Worm (Caenorhabditis elegans) whole organism, L1 larva: ENCODE data around the gene hcp-2.

Experiments
- C04F5.9 ChIP-seq: sonication (generic microtip); optimal IDR thresholded peaks from 2 replicates; lab custom pipeline; 2016; ENCODE audit warnings: missing genetic modification characterization, missing compliant biosample characterization
- C16A3.4 ChIP-seq: fragments of 150-350 bp; optimal IDR thresholded peaks from 2 replicates; lab custom pipeline; 2014; ENCODE audit warnings: missing biosample characterization, missing genetic modification characterization
- C34B4.2 ChIP-seq: sonication (generic microtip); optimal IDR thresholded peaks from 2 replicates; lab custom pipeline; 2017; ENCODE audit warnings: mild to moderate bottlenecking, missing genetic modification characterization, missing compliant biosample characterization
- F16B12.6 ChIP-seq: fragments of 150-350 bp; optimal IDR thresholded peaks from 2 replicates; lab custom pipeline; 2014; ENCODE audit warnings: missing biosample characterization, missing genetic modification characterization
- blmp-1 ChIP-seq: fragments of 150-350 bp; optimal IDR thresholded peaks from 2 replicates; lab custom pipeline; 2014; ENCODE audit warnings: missing biosample characterization, missing genetic modification characterization
- ces-1 ChIP-seq: fragments of 150-350 bp; optimal IDR thresholded peaks from 2 replicates; lab custom pipeline; 2014; ENCODE audit warnings: missing biosample characterization, missing genetic modification reagents, missing genetic modification characterization
- dpl-1 ChIP-seq, 3 experiments: fragments of 150-350 bp in 2 of 3; sonication (generic microtip) in 1 of 3; optimal IDR thresholded peaks; 2 replicates each; lab custom pipeline; 2014 to 2017; ENCODE audit warnings: missing biosample characterization in 3 of 3, missing genetic modification characterization in 3 of 3, missing genetic modification reagents in 3 of 3
- efl-1 ChIP-seq, 4 experiments: fragments of 150-350 bp; optimal IDR thresholded peaks in 3 of 4; peaks in 1 of 4; 1 replicate in 1 of 4; 2 replicates in 3 of 4; lab custom pipeline; 2014; ENCODE audit warnings: missing biosample characterization in 2 of 4, missing genetic modification characterization in 2 of 4, missing genetic modification reagents in 2 of 4
- efl-3 ChIP-seq: fragments of 200-800 bp; sonication (Bioruptor generic); optimal IDR thresholded peaks from 2 replicates; lab custom pipeline; 2018; ENCODE audit warnings: mild to moderate bottlenecking, missing genetic modification characterization, missing compliant biosample characterization
- egl-13 ChIP-seq: sonication (generic microtip); optimal IDR thresholded peaks from 2 replicates; lab custom pipeline; 2016; ENCODE audit warnings: missing genotype, missing genetic modification reagents, missing genetic modification characterization, missing compliant biosample characterization
- egl-27 ChIP-seq, 2 experiments: fragments of 150-350 bp in 1 of 2; sonication (generic microtip); optimal IDR thresholded peaks; 3 replicates each; lab custom pipeline; 2017 to 2018; ENCODE audit warnings: missing biosample characterization in 2 of 2, missing genetic modification characterization in 2 of 2, missing genetic modification reagents in 2 of 2
- elt-2 ChIP-seq: sonication (generic microtip); optimal IDR thresholded peaks from 2 replicates; lab custom pipeline; 2016; ENCODE audit warnings: missing genetic modification characterization, mild to moderate bottlenecking, inconsistent platforms, missing compliant biosample characterization, missing genetic modification reagents
- fkh-8 ChIP-seq: sonication (generic microtip); optimal IDR thresholded peaks from 2 replicates; lab custom pipeline; 2016; ENCODE audit warnings: mild to moderate bottlenecking, missing genetic modification characterization, missing compliant biosample characterization
- grh-1 ChIP-seq: fragments of 200-800 bp; sonication (Bioruptor generic); IDR thresholded peaks from 2 replicates; pipeline ENCODE4 v1.3.6; 2022; ENCODE audit warnings: missing genetic modification reagents, missing genetic modification characterization, missing compliant biosample characterization
- irx-1 ChIP-seq: sonication (generic microtip); optimal IDR thresholded peaks from 2 replicates; lab custom pipeline; 2016; ENCODE audit warnings: missing genetic modification characterization, missing compliant biosample characterization
- jun-1 ChIP-seq: fragments of 150-350 bp; optimal IDR thresholded peaks from 2 replicates; lab custom pipeline; 2014; ENCODE audit warnings: missing biosample characterization, missing genetic modification reagents, missing genetic modification characterization
- lin-13 ChIP-seq: fragments of 150-350 bp; optimal IDR thresholded peaks from 2 replicates; lab custom pipeline; 2014; ENCODE audit warnings: missing biosample characterization, missing genetic modification reagents, missing genetic modification characterization
- lin-14 ChIP-seq: fragments of 200-800 bp; sonication (Bioruptor generic); optimal IDR thresholded peaks from 2 replicates; lab custom pipeline; 2018; ENCODE audit warnings: mild to moderate bottlenecking, missing genetic modification characterization, moderate library complexity, missing compliant biosample characterization
- lin-35 ChIP-seq, 2 experiments: fragments of 150-350 bp; optimal IDR thresholded peaks; 2 replicates each; lab custom pipeline; 2014; ENCODE audit warnings: missing biosample characterization in 2 of 2, missing genetic modification characterization in 2 of 2, missing genetic modification reagents in 2 of 2
- mdl-1 ChIP-seq, 2 experiments: fragments of 150-350 bp; optimal IDR thresholded peaks; 2 replicates each; lab custom pipeline; 2014 to 2017; ENCODE audit warnings: missing biosample characterization in 2 of 2, missing genetic modification characterization in 2 of 2, inconsistent platforms in 1 of 2
- mef-2 ChIP-seq: fragments of 150-350 bp; optimal IDR thresholded peaks from 2 replicates; lab custom pipeline; 2014; ENCODE audit warnings: missing biosample characterization, missing genetic modification characterization
- mep-1 ChIP-seq: fragments of 150-350 bp; optimal IDR thresholded peaks from 2 replicates; lab custom pipeline; 2014; ENCODE audit warnings: missing biosample characterization, missing genetic modification characterization
- nhr-11 ChIP-seq: fragments of 150-350 bp; optimal IDR thresholded peaks from 2 replicates; lab custom pipeline; 2014; ENCODE audit warnings: missing biosample characterization, missing genetic modification characterization
- nhr-47 ChIP-seq: sonication (generic microtip); optimal IDR thresholded peaks from 2 replicates; lab custom pipeline; 2016; ENCODE audit warnings: mild to moderate bottlenecking, missing genetic modification characterization, moderate library complexity, missing compliant biosample characterization
- nhr-84 ChIP-seq: sonication (generic microtip); optimal IDR thresholded peaks from 2 replicates; lab custom pipeline; 2017; ENCODE audit warnings: missing biosample characterization, missing genetic modification characterization
- nhr-85 ChIP-seq: sonication (generic microtip); peaks from one replicate; lab custom pipeline; 2016; ENCODE audit warnings: missing genetic modification characterization, inconsistent platforms, missing compliant biosample characterization
- nhr-90 ChIP-seq: sonication (generic microtip); optimal IDR thresholded peaks from 2 replicates; lab custom pipeline; 2016; ENCODE audit warnings: mild to moderate bottlenecking, missing genetic modification characterization, missing compliant biosample characterization; ENCODE audit not compliant: poor library complexity
- pag-3 ChIP-seq: sonication (generic microtip); optimal IDR thresholded peaks from 2 replicates; lab custom pipeline; 2017; ENCODE audit warnings: missing genetic modification characterization, mild to moderate bottlenecking, missing compliant biosample characterization, antibody characterized with exemption, borderline replicate concordance; ENCODE audit not compliant: insufficient read depth
- rnt-1 ChIP-seq: sonication (generic microtip); optimal IDR thresholded peaks from 2 replicates; lab custom pipeline; 2016; ENCODE audit warnings: mild to moderate bottlenecking, missing genetic modification characterization, moderate library complexity, missing compliant biosample characterization
- skn-1 ChIP-seq: fragments of 150-350 bp; optimal IDR thresholded peaks from 2 replicates; lab custom pipeline; 2014; ENCODE audit warnings: missing biosample characterization, missing genetic modification characterization
- sox-4 ChIP-seq: sonication (generic microtip); optimal IDR thresholded peaks from 2 replicates; lab custom pipeline; 2016; ENCODE audit warnings: missing genetic modification characterization, missing compliant biosample characterization
- swsn-7 ChIP-seq: sonication (generic microtip); optimal IDR thresholded peaks from 2 replicates; lab custom pipeline; 2016; ENCODE audit warnings: missing genetic modification characterization, missing compliant biosample characterization
- tlp-1 ChIP-seq: fragments of 150-350 bp; optimal IDR thresholded peaks from 2 replicates; lab custom pipeline; 2014; ENCODE audit warnings: missing biosample characterization, missing genetic modification characterization
- unc-30 ChIP-seq: sonication (generic microtip); optimal IDR thresholded peaks from 2 replicates; lab custom pipeline; 2017; ENCODE audit warnings: missing biosample characterization, missing genetic modification characterization
- unc-98 ChIP-seq: fragments of 200-800 bp; sonication (Bioruptor generic); IDR thresholded peaks from 2 replicates; pipeline ENCODE4 v1.3.6; 2022; ENCODE audit warnings: missing genetic modification characterization, missing compliant biosample characterization
- zag-1 ChIP-seq: fragments of 150-350 bp; optimal IDR thresholded peaks from 2 replicates; lab custom pipeline; 2014; ENCODE audit warnings: missing biosample characterization, missing genetic modification characterization
- zip-4 ChIP-seq: fragments of 200-800 bp; sonication (Bioruptor generic); optimal IDR thresholded peaks from 2 replicates; lab custom pipeline; 2018; ENCODE audit warnings: mild to moderate bottlenecking, missing genetic modification characterization, moderate library complexity, missing compliant biosample characterization

hcp-2 gene

DNA sequence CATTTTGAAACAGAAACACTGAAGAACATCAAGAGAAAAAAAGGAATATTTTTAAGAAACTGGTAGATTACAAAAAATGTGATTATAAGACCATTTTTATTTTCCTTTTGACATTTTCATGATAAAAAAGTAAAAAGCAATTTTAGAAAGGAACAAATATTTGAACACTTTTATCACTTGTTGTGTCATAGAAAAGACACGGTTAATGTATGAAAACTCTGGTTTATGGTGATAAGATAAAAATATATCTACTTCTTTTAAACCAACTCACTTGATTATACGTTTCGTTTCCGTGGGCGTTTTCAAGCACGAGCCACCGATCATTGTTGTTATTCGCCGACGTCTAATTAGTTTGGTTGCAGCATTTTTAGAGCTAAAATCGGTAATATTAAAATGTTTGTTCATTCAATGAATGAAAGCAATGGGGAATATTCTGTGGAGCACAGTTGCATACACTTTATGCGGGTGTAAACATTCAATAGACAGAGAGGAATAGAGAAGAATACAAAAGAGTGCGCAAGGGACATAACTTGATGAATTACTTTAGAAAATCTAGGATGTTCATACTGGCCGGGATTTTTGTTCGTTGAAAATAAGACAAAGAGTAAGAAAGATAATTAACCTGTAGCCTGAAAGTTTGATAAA lies 27.7 kb downstream of the hcp-2 start, which contains the start of gene sulp-8:
Gene sulp-8, minus strand, starts transcription at position 469 of the 645 bp plus-strand sequence.
- TF ChIP-seq dpl-1 (GFP tag; optimal IDR thresholded peaks at IDR 0.05; lab: Kevin White, UChicago), result peak in 1 of 3 experiments; percentile 12
- TF ChIP-seq skn-1, result no peak
- TF ChIP-seq lin-35 (GFP tag; optimal IDR thresholded peaks at IDR 0.05; lab: Kevin White, UChicago), result peak in 1 of 2 experiments; percentile 13
- no peak for TF ChIP-seq unc-30 (tag; lab: Kevin White, UChicago)
- no peak for TF ChIP-seq swsn-7 (tag; lab: Kevin White, UChicago)
- TF ChIP-seq nhr-85 (tag; lab: Kevin White, UChicago), result no peak
- no peak for TF ChIP-seq unc-98
- TF ChIP-seq fkh-8 (tag; lab: Kevin White, UChicago), result no peak
- no peak for TF ChIP-seq efl-3 (GFP tag; lab: Kevin White, UChicago)
- no peak for TF ChIP-seq C04F5.9 (tag; lab: Kevin White, UChicago)
- no peak for TF ChIP-seq mdl-1 (tag; optimal IDR thresholded peaks at IDR 0.05; lab: Kevin White, UChicago)
- TF ChIP-seq elt-2 (tag; lab: Kevin White, UChicago), result peak; percentile 33

- TF ChIP-seq pag-3 (tag; lab: Kevin White, UChicago), result no peak
- TF ChIP-seq ces-1 (GFP tag; lab: Kevin White, UChicago), result no peak
- no peak for TF ChIP-seq nhr-90 (tag; lab: Kevin White, UChicago)
- no peak for TF ChIP-seq nhr-47
- no peak for TF ChIP-seq jun-1 (tag; lab: Kevin White, UChicago)
- TF ChIP-seq rnt-1, result no peak
- TF ChIP-seq lin-13 (GFP tag; lab: Kevin White, UChicago), result no peak
- no peak for TF ChIP-seq grh-1 (GFP tag; lab: Robert Waterston, UW)
- TF ChIP-seq irx-1 (tag; lab: Kevin White, UChicago), result no peak
- no peak for TF ChIP-seq sox-4 (tag; lab: Kevin White, UChicago)
- TF ChIP-seq tlp-1 (tag; lab: Kevin White, UChicago), result no peak
- TF ChIP-seq egl-27 (tag; optimal IDR thresholded peaks at IDR 0.05; lab: Kevin White, UChicago), result no peak
- no peak for TF ChIP-seq C34B4.2 (tag; lab: Kevin White, UChicago)
- TF ChIP-seq efl-1 (optimal IDR thresholded peaks at IDR 0.05; lab: Kevin White, UChicago), result no peak
- TF ChIP-seq efl-1 (GFP tag; optimal IDR thresholded peaks at IDR 0.05 in 1 of 2; lab: Kevin White, UChicago), result no peak
- no peak for TF ChIP-seq C16A3.4 (tag; lab: Kevin White, UChicago)
- TF ChIP-seq nhr-84 (tag; lab: Kevin White, UChicago), result no peak
These were observed 32.3 kb downstream of the hcp-2 start, which contains the start of gene cthd-1 for ce11 chrV:9677977-9678376. Gene cthd-1, plus strand, starts transcription at chrV:9678277.

DNA sequence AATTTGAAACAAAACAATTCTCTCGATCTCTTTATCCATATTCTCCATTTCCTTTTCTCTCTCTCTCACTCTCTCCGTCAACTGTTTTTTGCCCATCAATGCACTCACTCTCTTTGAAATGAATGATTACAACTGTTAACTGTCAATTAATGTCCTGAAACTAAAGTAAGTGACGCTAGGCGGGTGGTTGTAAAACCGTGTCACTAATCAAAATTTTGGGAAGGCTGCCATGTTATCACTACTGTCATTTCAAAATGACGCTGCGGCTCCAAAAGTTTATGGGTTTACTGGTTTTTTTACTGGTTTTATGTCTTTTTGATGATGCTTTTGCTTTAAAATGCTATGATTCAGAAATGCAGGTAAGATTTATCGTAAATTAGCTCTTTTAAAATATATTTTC lies 33.5 kb downstream of the hcp-2 start, which contains the start of gene ZK287.9:
Gene ZK287.9, plus strand, starts transcription at position 192 of the 400 bp plus-strand sequence.
- TF ChIP-seq zip-4 (GFP tag; lab: Kevin White, UChicago), result no peak
- TF ChIP-seq nhr-84 (tag; lab: Kevin White, UChicago), result no peak
- no peak for TF ChIP-seq zag-1 (tag; lab: Kevin White, UChicago)
- no peak for TF ChIP-seq mef-2
- no peak for TF ChIP-seq tlp-1 (tag; lab: Kevin White, UChicago)
- TF ChIP-seq nhr-11 (tag; lab: Kevin White, UChicago), result no peak
- no peak for TF ChIP-seq elt-2 (tag; lab: Kevin White, UChicago)
- no peak for TF ChIP-seq lin-14 (GFP tag; lab: Kevin White, UChicago)
- TF ChIP-seq efl-3 (GFP tag; lab: Kevin White, UChicago), result no peak
- no peak for TF ChIP-seq mep-1 (tag; lab: Kevin White, UChicago)
- no peak for TF ChIP-seq F16B12.6 (tag; lab: Kevin White, UChicago)
- no peak for TF ChIP-seq egl-13 (tag; lab: Kevin White, UChicago)
- no peak for TF ChIP-seq blmp-1 (tag; lab: Kevin White, UChicago)
